Comparison of ENCODE assay signal across 1 fruit fly cellular context in genomic region chrX:13421059-13421458, dm6.
A peak's percentile ranks its signal among the peaks of the same experiment; 100 is the strongest.
TF ChIP-seq lines count a peak whose summit lies in the region.

No protein-coding gene starts in this region.

TF ChIP-seq in whole organism, embryonic, 481 proteins besides CTCF, POLR2A, EP300 and RAD21 (continued from another document):
- TF ChIP-seq CG10209 (GFP tag; optimal IDR thresholded peaks at IDR 0.05; lab: Kevin White, UChicago) (no peak), GATAe (GFP tag; conservative IDR thresholded peaks at IDR 0.05; lab: Robert Waterston, UW) (no peak), sisA (GFP tag; IDR thresholded peaks at IDR 0.05; lab: Robert Waterston, UW) (no peak), Blimp-1 (GFP tag; optimal IDR thresholded peaks at IDR 0.05; lab: Kevin White, UChicago) (no peak), vnd (GFP tag; IDR thresholded peaks at IDR 0.05; lab: Robert Waterston, UW; ENCODE audit: partially characterized antibody) (no peak), Dp (GFP tag; optimal IDR thresholded peaks at IDR 0.05; lab: Kevin White, UChicago) (peak; percentile 90), gem (tag; optimal IDR thresholded peaks at IDR 0.05; lab: Kevin White, UChicago) (no peak), ato (GFP tag; IDR thresholded peaks at IDR 0.05; lab: Robert Waterston, UW; ENCODE audit: partially characterized antibody) (no peak), Ptx1 (GFP tag; IDR thresholded peaks at IDR 0.05; lab: Robert Waterston, UW) (no peak), Antp (GFP tag; optimal IDR thresholded peaks at IDR 0.05; lab: Kevin White, UChicago) (no peak), p53 (GFP tag; optimal IDR thresholded peaks at IDR 0.05; lab: Kevin White, UChicago) (no peak), az2 (GFP tag; optimal IDR thresholded peaks at IDR 0.05; lab: Kevin White, UChicago) (no peak), zen (tag; optimal IDR thresholded peaks at IDR 0.05; lab: Kevin White, UChicago) (peak; percentile 45), CG11456 (GFP tag; IDR thresholded peaks at IDR 0.05; lab: Robert Waterston, UW) (no peak), Opbp (GFP tag; IDR thresholded peaks at IDR 0.05; lab: Robert Waterston, UW; ENCODE audit: partially characterized antibody) (peak; percentile 31; the same call in 1 of the 3 replicates), CoRest (tag; optimal IDR thresholded peaks at IDR 0.05; lab: Kevin White, UChicago) (peak; percentile 31), wdn (GFP tag; IDR thresholded peaks at IDR 0.05; lab: Robert Waterston, UW) (no peak), CG15011 (GFP tag; optimal IDR thresholded peaks at IDR 0.05; lab: Kevin White, UChicago) (no peak), CG13624 (GFP tag; optimal IDR thresholded peaks at IDR 0.05; lab: Kevin White, UChicago) (no peak), CG9817 (tag; optimal IDR thresholded peaks at IDR 0.05; lab: Kevin White, UChicago) (no peak), eve (GFP tag; optimal IDR thresholded peaks at IDR 0.05; lab: Kevin White, UChicago) (no peak), CG11398 (GFP tag; optimal IDR thresholded peaks at IDR 0.05; lab: Kevin White, UChicago) (no peak), chinmo (GFP tag; IDR thresholded peaks at IDR 0.05; lab: Robert Waterston, UW; ENCODE audit: partially characterized antibody) (0 out of 4 replicates have a peak, but pooled peaks have one; percentile 39), org-1 (GFP tag; optimal IDR thresholded peaks at IDR 0.05; lab: Kevin White, UChicago) (no peak), Camta (GFP tag; optimal IDR thresholded peaks at IDR 0.05; lab: Kevin White, UChicago) (no peak), inv (GFP tag; IDR thresholded peaks at IDR 0.05; lab: Robert Waterston, UW; ENCODE audit: partially characterized antibody) (no peak), fd96Cb (tag; optimal IDR thresholded peaks at IDR 0.05; lab: Kevin White, UChicago) (no peak), CG3847 (GFP tag; IDR thresholded peaks at IDR 0.05; lab: Robert Waterston, UW) (no peak), CG12942 (GFP tag; optimal IDR thresholded peaks at IDR 0.05; lab: Kevin White, UChicago) (no peak), CG2129 (GFP tag; IDR thresholded peaks at IDR 0.05; lab: Robert Waterston, UW; ENCODE audit: partially characterized antibody) (no peak), CG4404 (GFP tag; IDR thresholded peaks at IDR 0.05; lab: Robert Waterston, UW) (no peak), CG4328 (GFP tag; optimal IDR thresholded peaks at IDR 0.05; lab: Kevin White, UChicago) (no peak), Spps (tag; optimal IDR thresholded peaks at IDR 0.05; lab: Kevin White, UChicago) (no peak), ara (GFP tag; IDR thresholded peaks at IDR 0.05; lab: Robert Waterston, UW) (no peak), nom (GFP tag; optimal IDR thresholded peaks at IDR 0.05; lab: Kevin White, UChicago) (no peak), cas (GFP tag; IDR thresholded peaks at IDR 0.05; lab: Robert Waterston, UW) (no peak), CG7357 (GFP tag; IDR thresholded peaks at IDR 0.05; lab: Robert Waterston, UW) (no peak), CG3838 (GFP tag; optimal IDR thresholded peaks at IDR 0.05; lab: Kevin White, UChicago) (no peak), CG8388 (GFP tag; optimal IDR thresholded peaks at IDR 0.05; lab: Kevin White, UChicago) (no peak), chm (GFP tag; IDR thresholded peaks at IDR 0.05; lab: Robert Waterston, UW) (no peak), ind (GFP tag; optimal IDR thresholded peaks at IDR 0.05; lab: Kevin White, UChicago) (no peak), Abd-B (GFP tag; optimal IDR thresholded peaks at IDR 0.05; lab: Kevin White, UChicago) (peak; percentile 55), crc (GFP tag; optimal IDR thresholded peaks at IDR 0.05; lab: Kevin White, UChicago) (no peak), CG13296 (GFP tag; optimal IDR thresholded peaks at IDR 0.05; lab: Kevin White, UChicago) (no peak), CG2678 (tag; optimal IDR thresholded peaks at IDR 0.05; lab: Kevin White, UChicago) (no peak), CG7928 (GFP tag; optimal IDR thresholded peaks at IDR 0.05; lab: Kevin White, UChicago) (no peak), CG14014 (GFP tag; IDR thresholded peaks at IDR 0.05; lab: Robert Waterston, UW) (no peak), en (GFP tag; optimal IDR thresholded peaks at IDR 0.05; lab: Kevin White, UChicago) (no peak), prd (optimal IDR thresholded peaks at IDR 0.05; lab: Kevin White, UChicago) (no peak), prd (GFP tag; IDR thresholded peaks at IDR 0.05; lab: Robert Waterston, UW) (no peak), sim (GFP tag; IDR thresholded peaks at IDR 0.05; lab: Robert Waterston, UW) (no peak), HmgD (GFP tag; optimal IDR thresholded peaks at IDR 0.05; lab: Kevin White, UChicago) (peak; percentile 31), dan (GFP tag; IDR thresholded peaks at IDR 0.05; lab: Robert Waterston, UW) (no peak), danr (GFP tag; IDR thresholded peaks at IDR 0.05; lab: Robert Waterston, UW) (no peak), kni (GFP tag; optimal IDR thresholded peaks at IDR 0.05; lab: Kevin White, UChicago) (no peak), jumu (GFP tag; optimal IDR thresholded peaks at IDR 0.05; lab: Kevin White, UChicago) (no peak), E2f2 (GFP tag; IDR thresholded peaks at IDR 0.05; lab: Robert Waterston, UW) (peak; percentile 92), CG17361 (GFP tag; IDR thresholded peaks at IDR 0.05; lab: Robert Waterston, UW) (no peak), scrt (GFP tag; optimal IDR thresholded peaks at IDR 0.05; lab: Kevin White, UChicago) (no peak), bigmax (GFP tag; optimal IDR thresholded peaks at IDR 0.05; lab: Kevin White, UChicago) (no peak), Sry-β (GFP tag; optimal IDR thresholded peaks at IDR 0.05; lab: Kevin White, UChicago) (no peak), CG3281 (GFP tag; optimal IDR thresholded peaks at IDR 0.05; lab: Kevin White, UChicago) (no peak), Sry-δ (GFP tag; optimal IDR thresholded peaks at IDR 0.05; lab: Kevin White, UChicago) (peak; percentile 11), CG12744 (GFP tag; optimal IDR thresholded peaks at IDR 0.05; lab: Kevin White, UChicago) (no peak), BEAF-32 (GFP tag; optimal IDR thresholded peaks at IDR 0.05; lab: Kevin White, UChicago) (peak; percentile 11), jing (GFP tag; optimal IDR thresholded peaks at IDR 0.05; lab: Kevin White, UChicago) (no peak), Dip3 (GFP tag; optimal IDR thresholded peaks at IDR 0.05; lab: Kevin White, UChicago) (no peak), Nf-YC (tag; optimal IDR thresholded peaks at IDR 0.05; lab: Kevin White, UChicago) (no peak), CG18764 (GFP tag; optimal IDR thresholded peaks at IDR 0.05; lab: Kevin White, UChicago) (no peak), zfh1 (GFP tag; IDR thresholded peaks at IDR 0.05; lab: Robert Waterston, UW) (no peak), esg (GFP tag; conservative IDR thresholded peaks at IDR 0.05; lab: Robert Waterston, UW) (no peak), ro (GFP tag; IDR thresholded peaks at IDR 0.05; lab: Robert Waterston, UW) (no peak), Ets97D (GFP tag; optimal IDR thresholded peaks at IDR 0.05; lab: Kevin White, UChicago) (peak; percentile 44), tx (GFP tag; optimal IDR thresholded peaks at IDR 0.05; lab: Kevin White, UChicago) (no peak), TFAM (GFP tag; optimal IDR thresholded peaks at IDR 0.05; lab: Kevin White, UChicago) (no peak), CG4707 (GFP tag; optimal IDR thresholded peaks at IDR 0.05; lab: Kevin White, UChicago) (no peak)
